Worm (Caenorhabditis elegans) whole organism, late embryonic: ENCODE results near the gene gos-28.
A peak's percentile ranks its signal among the peaks of the same experiment; 100 is the strongest.

Experiments used
- C08G9.2 ChIP-seq: sonication (generic microtip); optimal IDR thresholded peaks from 2 replicates; lab custom pipeline; 2016; ENCODE audit warnings: mild to moderate bottlenecking, missing genetic modification characterization, moderate library complexity, missing compliant biosample characterization
- C38D4.7 ChIP-seq: fragments of 200-800 bp; sonication (Bioruptor generic); optimal IDR thresholded peaks from 2 replicates; lab custom pipeline; 2018; ENCODE audit warnings: mild to moderate bottlenecking, missing genetic modification characterization, moderate library complexity, missing compliant biosample characterization
- F13H6.1 ChIP-seq: sonication (generic microtip); optimal IDR thresholded peaks from 2 replicates; lab custom pipeline; 2016; ENCODE audit warnings: missing genetic modification characterization, missing compliant biosample characterization
- K09A11.1 ChIP-seq: sonication (generic microtip); optimal IDR thresholded peaks from 2 replicates; lab custom pipeline; 2017; ENCODE audit warnings: antibody characterized with exemption, mild to moderate bottlenecking, missing genetic modification characterization, missing compliant biosample characterization; ENCODE audit not compliant: insufficient read depth
- ama-1 ChIP-seq: fragments of 150-350 bp; optimal IDR thresholded peaks from 2 replicates; lab custom pipeline; 2014
- ceh-14 ChIP-seq: sonication (generic microtip); optimal IDR thresholded peaks from 2 replicates; lab custom pipeline; 2016; ENCODE audit warnings: missing genotype, missing genetic modification characterization, missing compliant biosample characterization
- ceh-24 ChIP-seq: sonication (generic microtip); optimal IDR thresholded peaks from 2 replicates; lab custom pipeline; 2016; ENCODE audit warnings: mild to moderate bottlenecking, missing genetic modification characterization, missing compliant biosample characterization
- ceh-31 ChIP-seq: sonication (generic microtip); optimal IDR thresholded peaks from 2 replicates; lab custom pipeline; 2016; ENCODE audit warnings: missing genetic modification characterization, missing compliant biosample characterization
- ceh-34 ChIP-seq: sonication (generic microtip); optimal IDR thresholded peaks from 2 replicates; lab custom pipeline; 2016; ENCODE audit warnings: mild to moderate bottlenecking, missing genetic modification characterization, missing compliant biosample characterization
- ceh-45 ChIP-seq: fragments of 200-800 bp; sonication (Bioruptor generic); IDR thresholded peaks from 2 replicates; pipeline ENCODE4 v1.3.6; 2022; ENCODE audit warnings: missing genetic modification reagents, missing genetic modification characterization, missing compliant biosample characterization
- ceh-48 ChIP-seq: sonication (generic microtip); optimal IDR thresholded peaks from 2 replicates; lab custom pipeline; 2016; ENCODE audit warnings: missing genetic modification characterization, inconsistent platforms, missing compliant biosample characterization
- ceh-6 ChIP-seq: fragments of 200-800 bp; sonication (Bioruptor generic); optimal IDR thresholded peaks from 2 replicates; lab custom pipeline; 2018; ENCODE audit warnings: mild to moderate bottlenecking, missing genetic modification characterization, missing compliant biosample characterization
- che-1 ChIP-seq: sonication (generic microtip); optimal IDR thresholded peaks from 2 replicates; lab custom pipeline; 2016; ENCODE audit warnings: mild to moderate bottlenecking, missing genetic modification characterization, missing compliant biosample characterization
- dmd-4 ChIP-seq: sonication (generic microtip); optimal IDR thresholded peaks from 2 replicates; lab custom pipeline; 2016; ENCODE audit warnings: borderline replicate concordance, missing genetic modification characterization, missing compliant biosample characterization
- dve-1 ChIP-seq: sonication (generic microtip); optimal IDR thresholded peaks from 2 replicates; lab custom pipeline; 2017; ENCODE audit warnings: antibody characterized with exemption, mild to moderate bottlenecking, missing genetic modification characterization, missing compliant biosample characterization
- elt-2 ChIP-seq: sonication (generic microtip); optimal IDR thresholded peaks from 2 replicates; lab custom pipeline; 2016; ENCODE audit warnings: missing genetic modification reagents, missing genetic modification characterization, missing compliant biosample characterization
- elt-4 ChIP-seq: sonication (generic microtip); optimal IDR thresholded peaks from 2 replicates; lab custom pipeline; 2016; ENCODE audit warnings: missing genetic modification characterization, missing compliant biosample characterization
- ets-4 ChIP-seq: sonication (generic microtip); optimal IDR thresholded peaks from 2 replicates; lab custom pipeline; 2016; ENCODE audit warnings: missing genetic modification characterization, missing compliant biosample characterization
- hlh-15 ChIP-seq: sonication (generic microtip); optimal IDR thresholded peaks from 2 replicates; lab custom pipeline; 2016; ENCODE audit warnings: missing genetic modification characterization, missing compliant biosample characterization
- hlh-30 ChIP-seq: sonication (generic microtip); optimal IDR thresholded peaks from 2 replicates; lab custom pipeline; 2017; ENCODE audit warnings: antibody characterized with exemption, missing genetic modification characterization, missing compliant biosample characterization; ENCODE audit not compliant: insufficient read depth
- hlh-6 ChIP-seq: sonication (generic microtip); optimal IDR thresholded peaks from 2 replicates; lab custom pipeline; 2016; ENCODE audit warnings: missing genotype, missing genetic modification characterization, missing compliant biosample characterization
- hlh-8 ChIP-seq: sonication (generic microtip); optimal IDR thresholded peaks from 2 replicates; lab custom pipeline; 2016; ENCODE audit warnings: missing genotype, missing genetic modification characterization, missing compliant biosample characterization
- lim-6 ChIP-seq: sonication (generic microtip); optimal IDR thresholded peaks from 2 replicates; lab custom pipeline; 2016; ENCODE audit warnings: missing genetic modification characterization, missing compliant biosample characterization
- lin-11 ChIP-seq: fragments of 200-800 bp; sonication (Bioruptor generic); optimal IDR thresholded peaks from 2 replicates; lab custom pipeline; 2018; ENCODE audit warnings: mild to moderate bottlenecking, missing genetic modification characterization, missing compliant biosample characterization
- madf-2 ChIP-seq: sonication (generic microtip); optimal IDR thresholded peaks from 2 replicates; lab custom pipeline; 2017; ENCODE audit warnings: missing genetic modification characterization, missing compliant biosample characterization
- mec-3 ChIP-seq: sonication (generic microtip); optimal IDR thresholded peaks from 2 replicates; lab custom pipeline; 2016; ENCODE audit warnings: borderline replicate concordance, missing genetic modification characterization, missing compliant biosample characterization
- nfya-1 ChIP-seq: sonication (generic microtip); optimal IDR thresholded peaks from 2 replicates; lab custom pipeline; 2017; ENCODE audit warnings: missing genetic modification characterization, mild to moderate bottlenecking, missing compliant biosample characterization, antibody characterized with exemption, moderate library complexity
- nhr-232 ChIP-seq: sonication (generic microtip); optimal IDR thresholded peaks from 2 replicates; lab custom pipeline; 2016; ENCODE audit warnings: missing genetic modification characterization, missing compliant biosample characterization
- odd-2 ChIP-seq: sonication (generic microtip); optimal IDR thresholded peaks from 2 replicates; lab custom pipeline; 2017; ENCODE audit warnings: antibody characterized with exemption, mild to moderate bottlenecking, missing genetic modification characterization, missing compliant biosample characterization
- pat-9 ChIP-seq: fragments of 200-800 bp; sonication (Bioruptor generic); optimal IDR thresholded peaks from 2 replicates; lab custom pipeline; 2018; ENCODE audit warnings: mild to moderate bottlenecking, missing genetic modification characterization, moderate library complexity, missing compliant biosample characterization
- pax-1 ChIP-seq: fragments of 150-350 bp; optimal IDR thresholded peaks from 2 replicates; lab custom pipeline; 2014; ENCODE audit warnings: missing biosample characterization, missing genetic modification characterization
- pha-2 ChIP-seq: sonication (generic microtip); optimal IDR thresholded peaks from 2 replicates; lab custom pipeline; 2017; ENCODE audit warnings: mild to moderate bottlenecking, missing genetic modification characterization, missing compliant biosample characterization
- ref-2 ChIP-seq: sonication (generic microtip); optimal IDR thresholded peaks from 2 replicates; lab custom pipeline; 2016; ENCODE audit warnings: missing genetic modification characterization, missing compliant biosample characterization
- rnt-1 ChIP-seq: sonication (generic microtip); optimal IDR thresholded peaks from 2 replicates; lab custom pipeline; 2016; ENCODE audit warnings: missing genetic modification characterization, missing compliant biosample characterization
- sox-4 ChIP-seq: sonication (generic microtip); optimal IDR thresholded peaks from 2 replicates; lab custom pipeline; 2017; ENCODE audit warnings: mild to moderate bottlenecking, missing genetic modification characterization, inconsistent platforms, missing compliant biosample characterization
- tbx-2 ChIP-seq: sonication (generic microtip); optimal IDR thresholded peaks from 2 replicates; lab custom pipeline; 2016; ENCODE audit warnings: missing genetic modification characterization, missing compliant biosample characterization
- unc-42 ChIP-seq: sonication (generic microtip); optimal IDR thresholded peaks from 2 replicates; lab custom pipeline; 2016; ENCODE audit warnings: missing genotype, missing genetic modification characterization, missing compliant biosample characterization
- unc-86 ChIP-seq: sonication (generic microtip); optimal IDR thresholded peaks from 2 replicates; lab custom pipeline; 2016; ENCODE audit warnings: missing genetic modification characterization, missing compliant biosample characterization
- zip-5 ChIP-seq: sonication (generic microtip); optimal IDR thresholded peaks from 2 replicates; lab custom pipeline; 2016; ENCODE audit warnings: missing genetic modification characterization, missing compliant biosample characterization
- ztf-16 ChIP-seq: sonication (generic microtip); optimal IDR thresholded peaks from 2 replicates; lab custom pipeline; 2017; ENCODE audit warnings: missing genetic modification characterization, missing compliant biosample characterization

gos-28 gene

DNA sequence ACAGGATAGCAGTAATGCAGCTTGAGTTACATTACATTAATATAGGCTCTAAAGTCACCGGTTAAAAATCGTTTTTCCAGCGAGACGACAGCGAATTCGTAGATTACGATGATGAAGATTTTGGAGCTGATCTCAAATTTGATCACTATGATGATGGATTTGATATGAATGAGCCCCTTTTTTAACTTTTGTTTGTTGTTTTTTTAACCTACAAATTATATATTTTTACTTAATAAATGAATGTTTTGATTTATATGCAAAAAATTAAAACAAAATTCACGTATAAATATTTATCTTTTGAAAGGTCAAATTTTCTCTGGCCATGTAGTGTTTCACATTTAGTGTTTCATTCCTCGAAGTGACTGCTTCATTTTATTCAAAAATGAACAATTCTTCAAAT is 5.6 kb downstream of the gos-28 start, which contains the start of gene F08F8.6:
Gene F08F8.6 (plus strand): TSS at position 301 of the 400 bp plus-strand sequence.
- TF ChIP-seq K09A11.1 (tag; lab: Kevin White, UChicago) (no peak), nfya-1 (tag; lab: Kevin White, UChicago) (no peak), che-1 (tag; lab: Kevin White, UChicago) (no peak), C08G9.2 (no peak), hlh-30 (no peak), ztf-16 (no peak), mec-3 (no peak), unc-42 (no peak), hlh-6 (tag; lab: Kevin White, UChicago) (no peak), madf-2 (tag; lab: Kevin White, UChicago) (no peak), lin-11 (tag; lab: Kevin White, UChicago) (no peak)

DNA sequence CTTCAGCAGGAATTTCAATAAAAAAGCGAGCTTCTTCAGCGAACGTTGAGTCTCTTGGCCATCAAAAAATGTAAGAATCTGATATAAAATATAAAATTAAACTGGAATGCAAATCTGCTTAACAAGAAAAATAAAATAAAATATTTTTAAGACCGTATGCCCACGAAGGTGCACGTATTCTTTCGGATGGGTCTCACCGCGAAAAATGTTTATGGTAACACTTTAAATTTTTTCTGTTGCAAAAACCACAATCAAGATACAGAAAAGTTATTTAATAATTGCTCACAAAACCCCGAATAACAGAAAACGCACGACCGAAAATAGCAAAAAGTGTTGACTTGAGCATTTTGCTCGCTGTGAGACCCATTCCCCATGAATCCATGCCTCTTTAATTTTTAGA is 9.8 kb downstream of the gos-28 start:
- no peak for TF ChIP-seq ceh-14 (tag; lab: Kevin White, UChicago)
- no peak for TF ChIP-seq C38D4.7 (GFP tag; lab: Kevin White, UChicago)
- TF ChIP-seq zip-5 (tag; lab: Kevin White, UChicago), result no peak
- no peak for TF ChIP-seq ceh-45
- no peak for TF ChIP-seq odd-2 (tag; lab: Kevin White, UChicago)
- TF ChIP-seq rnt-1 (tag; lab: Kevin White, UChicago), result no peak
- TF ChIP-seq K09A11.1 (tag; lab: Kevin White, UChicago), result no peak
- TF ChIP-seq ceh-24, result no peak

ce11 chrIII:7338693-7339092 is 10.3 kb downstream of the gos-28 start, which contains the start of gene kap-1:
Gene kap-1 (plus strand): TSS chrIII:7338835.
- TF ChIP-seq lin-11 (tag; lab: Kevin White, UChicago), result no peak
- TF ChIP-seq dmd-4 (tag; lab: Kevin White, UChicago), result no peak
- TF ChIP-seq unc-42, result no peak
- TF ChIP-seq hlh-15 (tag; lab: Kevin White, UChicago), result no peak
- peak; percentile 40 for TF ChIP-seq ceh-48
- TF ChIP-seq hlh-8, result no peak
- TF ChIP-seq C38D4.7 (GFP tag; lab: Kevin White, UChicago), result no peak
- TF ChIP-seq elt-4, result no peak
- TF ChIP-seq pha-2 (tag; lab: Kevin White, UChicago), result no peak
- TF ChIP-seq, all 69 proteins: peak for 1

- TF ChIP-seq lim-6 (tag; lab: Kevin White, UChicago), result no peak
- no peak for TF ChIP-seq C38D4.7 (GFP tag; lab: Kevin White, UChicago)
- no peak for TF ChIP-seq mec-3
- TF ChIP-seq ceh-34, result no peak
- no peak for TF ChIP-seq ceh-31 (tag; lab: Kevin White, UChicago)
- TF ChIP-seq nhr-232, result no peak
- TF ChIP-seq unc-86 (tag; lab: Kevin White, UChicago), result no peak
- TF ChIP-seq pha-2 (tag; lab: Kevin White, UChicago), result no peak
- TF ChIP-seq sox-4, result no peak
- no peak for TF ChIP-seq dve-1 (tag; lab: Kevin White, UChicago)
- no peak for TF ChIP-seq nfya-1 (tag; lab: Kevin White, UChicago)
- TF ChIP-seq ztf-16, result no peak
- TF ChIP-seq C08G9.2, result no peak
- TF ChIP-seq F13H6.1 (tag; lab: Kevin White, UChicago), result no peak
- no peak for TF ChIP-seq ama-1 (lab: Kevin White, UChicago)
- TF ChIP-seq ceh-24, result no peak
- TF ChIP-seq, all 69 proteins: peak for 0
Observed at ce11 chrIII:7338009-7338408, 11.0 kb downstream of the gos-28 start.

DNA sequence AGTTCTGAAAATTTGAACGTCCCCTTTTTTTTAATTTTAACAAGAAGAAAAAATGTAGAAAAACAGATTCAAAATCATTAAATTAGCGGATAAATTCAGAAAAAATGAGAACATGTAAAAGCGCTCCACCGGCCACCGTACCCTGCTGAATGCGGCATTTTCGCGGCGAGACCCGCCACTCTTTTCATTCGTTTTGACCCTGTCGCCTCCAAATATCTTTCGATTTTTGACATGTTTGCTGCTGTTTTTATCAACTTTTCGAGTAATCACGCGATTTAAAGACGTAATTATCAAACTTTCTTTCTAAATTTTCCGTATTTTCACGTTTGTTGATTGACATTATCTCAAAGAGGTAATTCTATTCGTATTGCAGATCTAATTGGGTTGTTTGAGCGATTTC is 12.8 kb downstream of the gos-28 start, which contains the start of gene gsp-2:
Gene gsp-2 (plus strand): TSS at position 374 of the 400 bp plus-strand sequence.
- TF ChIP-seq tbx-2 (tag; lab: Kevin White, UChicago), result peak; percentile 20
- no peak for TF ChIP-seq madf-2 (tag; lab: Kevin White, UChicago)
- TF ChIP-seq elt-2 (tag; lab: Kevin White, UChicago), result peak; percentile 24
- TF ChIP-seq che-1 (tag; lab: Kevin White, UChicago), result peak; percentile 0
- TF ChIP-seq ceh-31 (tag; lab: Kevin White, UChicago), result peak; percentile 35
- TF ChIP-seq sox-4, result no peak
- TF ChIP-seq ceh-24, result no peak
- no peak for TF ChIP-seq ets-4
- TF ChIP-seq pax-1 (tag; lab: Kevin White, UChicago), result no peak
- TF ChIP-seq pat-9 (tag; lab: Kevin White, UChicago), result no peak
- TF ChIP-seq nfya-1 (tag; lab: Kevin White, UChicago), result peak; percentile 74
- TF ChIP-seq dve-1 (tag; lab: Kevin White, UChicago), result peak; percentile 16
- TF ChIP-seq ref-2 (tag; lab: Kevin White, UChicago), result peak; percentile 29
- no peak for TF ChIP-seq ceh-6 (GFP tag; lab: Kevin White, UChicago)
- peak; percentile 23 for TF ChIP-seq unc-42
